Worm (Caenorhabditis elegans) whole organism, L4/young adult: Measurements from ENCODE around the gene C05E11.2.

Source experiments
- dao-5 ChIP-seq: sonication (generic microtip); optimal IDR thresholded peaks from 2 replicates; lab custom pipeline; 2016; ENCODE audit warnings: missing genotype, missing genetic modification characterization, moderate library complexity, missing compliant biosample characterization
- him-1 ChIP-seq: sonication (generic microtip); optimal IDR thresholded peaks from 2 replicates; lab custom pipeline; 2016; ENCODE audit warnings: missing genotype, missing genetic modification reagents, missing genetic modification characterization, missing compliant biosample characterization

DNA sequence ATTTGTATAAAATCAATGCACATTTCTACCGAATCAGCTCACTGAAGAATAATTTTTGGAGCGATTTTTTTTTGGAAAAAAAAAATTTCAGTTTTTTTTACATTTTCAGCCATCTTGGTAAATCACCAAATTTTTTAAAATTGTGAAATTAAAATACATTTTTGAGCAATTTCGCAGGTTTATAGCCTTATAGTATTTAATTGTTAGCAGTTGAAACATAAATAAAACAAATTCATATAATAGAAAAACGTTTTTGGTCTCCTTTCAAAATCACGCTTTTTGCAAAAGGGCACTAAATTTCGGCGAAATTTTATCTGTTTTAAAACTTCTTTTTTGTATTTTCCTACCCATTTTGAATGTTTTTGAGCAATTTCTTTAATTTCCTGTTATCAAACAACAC is 8.1 kb upstream of the C05E11.2 start:
- TF ChIP-seq dao-5 (tag; lab: Kevin White, UChicago) (no peak), him-1 (no peak)
